Fruit fly (Drosophila melanogaster): ENCODE measurements around the gene CCT1.

Gene CCT1

dm6 chr3R:22526353-22526907, 35.2 kb upstream of the CCT1 start (continued):
- no peak for TF ChIP-seq ftz-f1 (GFP tag; optimal IDR thresholded peaks at IDR 0.05)
- 0 out of 2 replicates have a peak, but pooled peaks have one; percentile 10 for TF ChIP-seq aop (GFP tag; IDR thresholded peaks at IDR 0.05)
- no peak for TF ChIP-seq Aef1 (GFP tag; IDR thresholded peaks at IDR 0.05)
- peak; percentile 26 for TF ChIP-seq CG12219 (GFP tag; optimal IDR thresholded peaks at IDR 0.05)
- peak; percentile 58; the same call in 1 of the 3 replicates for TF ChIP-seq CG11456 (GFP tag; IDR thresholded peaks at IDR 0.05)
- TF ChIP-seq row (GFP tag; IDR thresholded peaks at IDR 0.05): peak; percentile 57
- peak; percentile 14 for TF ChIP-seq Oli (tag; optimal IDR thresholded peaks at IDR 0.05)
- no peak for TF ChIP-seq Hr78 (GFP tag; optimal IDR thresholded peaks at IDR 0.05)
- TF ChIP-seq Xbp1 (GFP tag; optimal IDR thresholded peaks at IDR 0.05): peak; percentile 25
- TF ChIP-seq CG32772 (GFP tag; IDR thresholded peaks at IDR 0.05): no peak
- peak; percentile 9 for TF ChIP-seq CG9609 (GFP tag; optimal IDR thresholded peaks at IDR 0.05)
- TF ChIP-seq peb (GFP tag; IDR thresholded peaks at IDR 0.05): no peak
- peak; percentile 81 for TF ChIP-seq nom (GFP tag; optimal IDR thresholded peaks at IDR 0.05)
- TF ChIP-seq CG12391 (tag; optimal IDR thresholded peaks at IDR 0.05): peak; percentile 10
- no peak for TF ChIP-seq CG9932 (GFP tag; IDR thresholded peaks at IDR 0.05)
- TF ChIP-seq Oaz (GFP tag; IDR thresholded peaks at IDR 0.05): no peak
- no peak for TF ChIP-seq Taf1 (GFP tag; IDR thresholded peaks at IDR 0.05)
- TF ChIP-seq otp (GFP tag; IDR thresholded peaks at IDR 0.05): 0 out of 3 replicates have a peak, but pooled peaks have one; percentile 47
- peak; percentile 27 for TF ChIP-seq CG16863 (GFP tag; optimal IDR thresholded peaks at IDR 0.05)
- TF ChIP-seq prd (optimal IDR thresholded peaks at IDR 0.05): no peak
- peak; percentile 34; the same call in 1 of the 3 replicates for TF ChIP-seq prd (GFP tag; IDR thresholded peaks at IDR 0.05)
- TF ChIP-seq CG2875 (GFP tag; optimal IDR thresholded peaks at IDR 0.05): no peak
- TF ChIP-seq CG4730 (GFP tag; IDR thresholded peaks at IDR 0.05): 0 out of 2 replicates have a peak, but pooled peaks have one; percentile 27
- peak; percentile 17 for TF ChIP-seq mirr (GFP tag; optimal IDR thresholded peaks at IDR 0.05)
- 0 out of 2 replicates have a peak, but pooled peaks have one; percentile 34 for TF ChIP-seq CG8765 (GFP tag; IDR thresholded peaks at IDR 0.05)
- TF ChIP-seq Dip2 (GFP tag; IDR thresholded peaks at IDR 0.05): no peak
- peak; percentile 1 for TF ChIP-seq NfI (GFP tag; optimal IDR thresholded peaks at IDR 0.05)
- no peak for TF ChIP-seq grau (tag; optimal IDR thresholded peaks at IDR 0.05)
- TF ChIP-seq Rfx (GFP tag; IDR thresholded peaks at IDR 0.05): peak; percentile 53
- TF ChIP-seq CG15011 (GFP tag; optimal IDR thresholded peaks at IDR 0.05): no peak
- TF ChIP-seq pfk (GFP tag; optimal IDR thresholded peaks at IDR 0.05): no peak
- TF ChIP-seq CG18619 (GFP tag; optimal IDR thresholded peaks at IDR 0.05): no peak
- no peak for TF ChIP-seq MESR4 (GFP tag; optimal IDR thresholded peaks at IDR 0.05)
- no peak for TF ChIP-seq run (tag; optimal IDR thresholded peaks at IDR 0.05)
- TF ChIP-seq lbe (GFP tag; optimal IDR thresholded peaks at IDR 0.05): no peak
- TF ChIP-seq chif (GFP tag; optimal IDR thresholded peaks at IDR 0.05): no peak
- peak; percentile 18; the same call in 1 of the 2 replicates for TF ChIP-seq CG6689 (GFP tag; IDR thresholded peaks at IDR 0.05)
- TF ChIP-seq CG2199 (GFP tag; IDR thresholded peaks at IDR 0.05): no peak
- TF ChIP-seq E2f1 (GFP tag; IDR thresholded peaks at IDR 0.05): no peak
- TF ChIP-seq mld (GFP tag; IDR thresholded peaks at IDR 0.05; ENCODE audit: partially characterized antibody): no peak
- no peak for TF ChIP-seq CG9876 (GFP tag; optimal IDR thresholded peaks at IDR 0.05)
- TF ChIP-seq eyg (GFP tag; optimal IDR thresholded peaks at IDR 0.05): no peak
- 0 out of 3 replicates have a peak, but pooled peaks have one; percentile 45 for TF ChIP-seq CG2889 (GFP tag; IDR thresholded peaks at IDR 0.05)
- TF ChIP-seq CG14014 (GFP tag; IDR thresholded peaks at IDR 0.05): no peak; the same call in 1 of the 2 replicates
- TF ChIP-seq wek (GFP tag; optimal IDR thresholded peaks at IDR 0.05): peak; percentile 3
- TF ChIP-seq CG6683 (GFP tag; optimal IDR thresholded peaks at IDR 0.05): no peak
- peak; percentile 66; the same call in 1 of the 3 replicates for TF ChIP-seq sr (GFP tag; IDR thresholded peaks at IDR 0.05)
- TF ChIP-seq lola (GFP tag; optimal IDR thresholded peaks at IDR 0.05): peak in 1 of 3 experiments; percentile 12
- peak; percentile 3 for TF ChIP-seq Camta (GFP tag; optimal IDR thresholded peaks at IDR 0.05)
- peak; percentile 8 for TF ChIP-seq cg (GFP tag; optimal IDR thresholded peaks at IDR 0.05)
